Worm (Caenorhabditis elegans): Measurements from ENCODE around the gene M02B1.4.

DNA sequence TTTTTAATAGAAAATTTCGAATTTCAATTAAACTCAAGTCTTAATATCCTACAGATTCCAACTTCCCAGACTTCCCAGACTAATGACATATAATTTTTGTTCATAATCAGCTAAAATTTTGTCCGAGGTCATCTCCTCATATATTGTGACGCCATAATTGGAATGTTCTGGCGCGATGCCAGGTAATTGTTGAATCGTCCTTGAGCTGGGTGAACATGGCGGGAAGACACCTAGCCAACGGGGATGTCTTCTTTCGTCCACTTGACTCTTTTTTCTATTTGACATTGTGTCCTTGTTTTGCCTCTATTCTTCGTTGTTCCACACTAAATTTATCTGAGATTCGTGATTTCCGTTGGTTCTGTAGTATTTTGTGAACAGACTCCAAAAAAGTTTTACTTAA is 28.3 kb downstream of the M02B1.4 start:
- no peak for TF ChIP-seq nhr-11 (tag; optimal IDR thresholded peaks at IDR 0.05)
- no peak for TF ChIP-seq lin-13 (GFP tag; optimal IDR thresholded peaks at IDR 0.05)
- no peak for TF ChIP-seq lin-39 (tag; optimal IDR thresholded peaks at IDR 0.05)
- TF ChIP-seq snpc-4 (tag; optimal IDR thresholded peaks at IDR 0.05) = no peak
- no peak for TF ChIP-seq unc-39 (tag; optimal IDR thresholded peaks at IDR 0.05)
- TF ChIP-seq alr-1 (tag; optimal IDR thresholded peaks at IDR 0.05) = no peak
- TF ChIP-seq dmd-4 (tag; optimal IDR thresholded peaks at IDR 0.05) = no peak
- TF ChIP-seq mdl-1 (tag; optimal IDR thresholded peaks at IDR 0.05) = no peak
- no peak for TF ChIP-seq lsy-2 (tag; optimal IDR thresholded peaks at IDR 0.05)
- no peak for TF ChIP-seq aly-2 (tag; optimal IDR thresholded peaks at IDR 0.05)
- TF ChIP-seq nhr-77 (tag; optimal IDR thresholded peaks at IDR 0.05) = no peak
- no peak for TF ChIP-seq nhr-237 (tag; optimal IDR thresholded peaks at IDR 0.05)
- no peak for TF ChIP-seq ceh-82 (tag; optimal IDR thresholded peaks at IDR 0.05)

All from whole organism, L2 larva.